Worm (Caenorhabditis elegans) whole organism, L4 larva: ENCODE data around the gene srg-36.
A peak's percentile ranks its signal among the peaks of the same experiment; 100 is the strongest.

Source experiments
- F49E8.2 ChIP-seq: sonication (generic microtip); optimal IDR thresholded peaks from 2 replicates; lab custom pipeline; 2016; ENCODE audit warnings: missing compliant biosample characterization, mild to moderate bottlenecking, missing genetic modification characterization, borderline replicate concordance
- Y105C5A.15 ChIP-seq: fragments of 200-800 bp; sonication (Bioruptor generic); IDR thresholded peaks from 2 replicates; pipeline ENCODE4 v1.3.6; 2022; ENCODE audit warnings: missing genetic modification characterization, missing compliant biosample characterization
- ZK337.2 ChIP-seq: fragments of 200-800 bp; sonication (Bioruptor generic); IDR thresholded peaks from 2 replicates; pipeline ENCODE4 v1.3.6; 2022; ENCODE audit warnings: missing genetic modification reagents, missing genetic modification characterization, missing compliant biosample characterization
- aha-1 ChIP-seq: fragments of 150-350 bp; peaks from one replicate; lab custom pipeline; 2014; ENCODE audit warnings: missing biosample characterization, missing genetic modification characterization
- ama-1 ChIP-seq: fragments of 150-350 bp; optimal IDR thresholded peaks from 2 replicates; lab custom pipeline; 2014; ENCODE audit warnings: inconsistent platforms, mixed read lengths
- arid-1 ChIP-seq: fragments of 200-800 bp; sonication (Bioruptor generic); conservative IDR thresholded peaks from 2 replicates; pipeline ENCODE4 v1.3.6; 2022; ENCODE audit warnings: missing genetic modification reagents, missing genetic modification characterization, missing compliant biosample characterization
- ceh-32 ChIP-seq: sonication (generic microtip); optimal IDR thresholded peaks from 2 replicates; lab custom pipeline; 2016; ENCODE audit warnings: mild to moderate bottlenecking, missing genetic modification characterization, missing compliant biosample characterization; ENCODE audit not compliant: poor library complexity
- ceh-62 ChIP-seq: sonication (generic microtip); optimal IDR thresholded peaks from 2 replicates; lab custom pipeline; 2017; ENCODE audit warnings: missing biosample characterization, missing genetic modification characterization
- ceh-82 ChIP-seq: sonication (generic microtip); optimal IDR thresholded peaks from 2 replicates; lab custom pipeline; 2017; ENCODE audit warnings: missing biosample characterization, missing genetic modification characterization
- ctbp-1 ChIP-seq: fragments of 200-800 bp; sonication (Bioruptor generic); IDR thresholded peaks from 2 replicates; pipeline ENCODE4 v1.3.6; 2022; ENCODE audit warnings: missing genetic modification reagents, missing genetic modification characterization, missing compliant biosample characterization
- daf-16 ChIP-seq, 3 experiments: sonication (generic microtip); optimal IDR thresholded peaks; 2 replicates each; lab custom pipeline; 2016 to 2017; ENCODE audit warnings: missing genetic modification characterization in 3 of 3, missing genetic modification reagents in 3 of 3, mild to moderate bottlenecking in 2 of 3, missing compliant biosample characterization in 2 of 3, missing biosample characterization in 1 of 3, moderate library complexity in 1 of 3
- dmd-6 ChIP-seq: fragments of 200-800 bp; sonication (Bioruptor generic); IDR thresholded peaks from 2 replicates; pipeline ENCODE4 v1.3.6; 2022; ENCODE audit warnings: missing genetic modification reagents, missing genetic modification characterization, missing compliant biosample characterization
- dpl-1 ChIP-seq: fragments of 150-350 bp; optimal IDR thresholded peaks from 2 replicates; lab custom pipeline; 2014; ENCODE audit warnings: missing biosample characterization, missing genetic modification reagents, missing genetic modification characterization
- fos-1 ChIP-seq: fragments of 150-350 bp; optimal IDR thresholded peaks from 2 replicates; lab custom pipeline; 2014; ENCODE audit warnings: missing biosample characterization, missing genetic modification characterization
- hlh-11 ChIP-seq: fragments of 200-800 bp; sonication (Bioruptor generic); optimal IDR thresholded peaks from 2 replicates; lab custom pipeline; 2018; ENCODE audit warnings: mild to moderate bottlenecking, missing genetic modification characterization, missing compliant biosample characterization
- hlh-30 ChIP-seq: sonication (generic microtip); optimal IDR thresholded peaks from 2 replicates; lab custom pipeline; 2017; ENCODE audit warnings: antibody characterized with exemption, mild to moderate bottlenecking, missing genetic modification characterization, missing compliant biosample characterization; ENCODE audit not compliant: insufficient read depth
- lin-1 ChIP-seq: fragments of 200-800 bp; sonication (Bioruptor generic); IDR thresholded peaks from 2 replicates; pipeline ENCODE4 v1.3.6; 2022; ENCODE audit warnings: missing genetic modification reagents, missing genetic modification characterization, missing compliant biosample characterization
- lin-13 ChIP-seq: fragments of 150-350 bp; optimal IDR thresholded peaks from 2 replicates; lab custom pipeline; 2014; ENCODE audit warnings: missing biosample characterization, missing genetic modification reagents, missing genetic modification characterization
- lin-38 ChIP-seq: fragments of 200-800 bp; sonication (Bioruptor generic); IDR thresholded peaks from 2 replicates; pipeline ENCODE4 v1.3.6; 2022; ENCODE audit warnings: missing genetic modification reagents, missing genetic modification characterization, missing compliant biosample characterization
- mdl-1 ChIP-seq, 2 experiments: fragments of 150-350 bp in 1 of 2; sonication (generic microtip) in 1 of 2; optimal IDR thresholded peaks; 2 replicates each; lab custom pipeline; 2014 to 2017; ENCODE audit warnings: missing biosample characterization in 2 of 2, missing genetic modification characterization in 2 of 2
- mes-2 ChIP-seq: sonication (generic microtip); optimal IDR thresholded peaks from 2 replicates; lab custom pipeline; 2016; ENCODE audit warnings: missing genotype, mild to moderate bottlenecking, missing genetic modification characterization, missing compliant biosample characterization; ENCODE audit not compliant: poor library complexity, severe bottlenecking
- nhr-28 ChIP-seq: fragments of 150-350 bp; optimal IDR thresholded peaks from 2 replicates; lab custom pipeline; 2014; ENCODE audit warnings: missing biosample characterization, missing genetic modification characterization
- nhr-48 ChIP-seq: sonication (generic microtip); optimal IDR thresholded peaks from 2 replicates; lab custom pipeline; 2016; ENCODE audit warnings: mild to moderate bottlenecking, missing genetic modification characterization, missing compliant biosample characterization
- nhr-76 ChIP-seq: fragments of 150-350 bp; optimal IDR thresholded peaks from 2 replicates; lab custom pipeline; 2014; ENCODE audit warnings: missing biosample characterization, missing genetic modification characterization
- pha-4 ChIP-seq, 2 experiments: fragments of 150-350 bp in 1 of 2; fragments of 200-800 bp in 1 of 2; sonication (Bioruptor generic) in 1 of 2; IDR thresholded peaks in 1 of 2; optimal IDR thresholded peaks in 1 of 2; 2 replicates each; pipeline versions ENCODE4 v1.3.6 to Lab custom; 2014 to 2022; ENCODE audit warnings: missing genetic modification characterization in 2 of 2, missing genetic modification reagents in 2 of 2, missing biosample characterization in 1 of 2, missing compliant biosample characterization in 1 of 2
- pqm-1 ChIP-seq: sonication (generic microtip); optimal IDR thresholded peaks from 2 replicates; lab custom pipeline; 2017; ENCODE audit warnings: missing biosample characterization, missing genetic modification characterization
- skn-1 ChIP-seq: fragments of 150-350 bp; optimal IDR thresholded peaks from 2 replicates; lab custom pipeline; 2014; ENCODE audit warnings: missing biosample characterization, missing genetic modification characterization
- snpc-4 ChIP-seq: fragments of 150-350 bp; optimal IDR thresholded peaks from 2 replicates; lab custom pipeline; 2014; ENCODE audit warnings: missing biosample characterization, missing genetic modification characterization
- tra-1 ChIP-seq: fragments of 200-800 bp; sonication (Bioruptor generic); IDR thresholded peaks from 2 replicates; pipeline ENCODE4 v1.3.6; 2022; ENCODE audit warnings: missing genetic modification reagents, missing genetic modification characterization, missing compliant biosample characterization
- unc-39 ChIP-seq: sonication (generic microtip); optimal IDR thresholded peaks from 2 replicates; lab custom pipeline; 2017; ENCODE audit warnings: missing biosample characterization, missing genetic modification characterization
- unc-62 ChIP-seq, 3 experiments: fragments of 150-350 bp in 1 of 3; sonication (generic microtip); optimal IDR thresholded peaks in 2 of 3; peaks in 1 of 3; 1 replicate in 1 of 3; 2 replicates in 2 of 3; lab custom pipeline; 2014 to 2017; ENCODE audit warnings: missing biosample characterization in 3 of 3, missing genetic modification characterization in 3 of 3, missing genetic modification reagents in 3 of 3, missing genotype in 1 of 3
- vab-7 ChIP-seq: fragments of 200-800 bp; sonication (Bioruptor generic); IDR thresholded peaks from 2 replicates; pipeline ENCODE4 v1.3.6; 2022; ENCODE audit warnings: missing genetic modification reagents, missing genetic modification characterization, missing compliant biosample characterization
- zag-1 ChIP-seq: fragments of 150-350 bp; optimal IDR thresholded peaks from 2 replicates; lab custom pipeline; 2014; ENCODE audit warnings: missing biosample characterization, missing genetic modification characterization

Gene srg-36

ce11 chrX:14206321-14206720 is 27.9 kb downstream of the srg-36 start (continued):
- peak; percentile 41; the same call in 1 of the 2 replicates for TF ChIP-seq lin-1 (GFP tag; lab: Robert Waterston, UW)
- no peak for TF ChIP-seq hlh-30 (tag; lab: Kevin White, UChicago)

DNA sequence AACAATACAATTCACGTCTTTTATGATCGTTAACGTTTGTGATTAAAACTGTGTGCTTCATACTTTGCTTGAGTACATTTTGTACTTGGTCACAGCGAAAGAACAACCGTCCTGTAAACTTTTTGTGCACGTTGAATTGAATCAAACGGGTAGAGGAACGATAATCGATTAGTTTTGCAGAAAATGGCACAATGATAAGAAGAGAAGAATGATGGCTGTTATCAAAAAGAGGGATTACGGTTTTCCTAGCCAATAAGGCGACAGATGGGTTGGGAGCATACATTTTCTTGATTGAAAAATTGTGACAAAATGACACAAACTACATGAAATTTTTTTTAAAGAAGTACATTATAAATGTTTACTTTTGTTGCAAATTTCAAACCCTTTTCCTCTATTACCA is 40.0 kb downstream of the srg-36 start:
- no peak for TF ChIP-seq skn-1 (tag; lab: Kevin White, UChicago)
- TF ChIP-seq Y105C5A.15 (GFP tag; lab: Robert Waterston, UW) = no peak
- TF ChIP-seq mes-2 (tag; lab: Kevin White, UChicago) = no peak
- no peak for TF ChIP-seq nhr-48
- no peak for TF ChIP-seq daf-16 (GFP tag; optimal IDR thresholded peaks at IDR 0.05; lab: Kevin White, UChicago)
- TF ChIP-seq daf-16 (tag; optimal IDR thresholded peaks at IDR 0.05; lab: Kevin White, UChicago) = peak; percentile 14
- TF ChIP-seq nhr-76 (tag; lab: Kevin White, UChicago) = no peak
- TF ChIP-seq unc-62 (GFP tag; optimal IDR thresholded peaks at IDR 0.05 in 1 of 2; lab: Kevin White, UChicago) = peak in 1 of 2 experiments; percentile 96
- TF ChIP-seq unc-62 (tag; optimal IDR thresholded peaks at IDR 0.05; lab: Kevin White, UChicago) = no peak
- no peak for TF ChIP-seq vab-7 (GFP tag; lab: Robert Waterston, UW)
- TF ChIP-seq nhr-28 (tag; lab: Kevin White, UChicago) = peak; percentile 47
- TF ChIP-seq hlh-30 (tag; lab: Kevin White, UChicago) = no peak
- no peak for TF ChIP-seq arid-1 (GFP tag; lab: Robert Waterston, UW)
- TF ChIP-seq ceh-82 (tag; lab: Kevin White, UChicago) = no peak
- no peak for TF ChIP-seq snpc-4 (tag; lab: Kevin White, UChicago)
- peak; percentile 44; the same call in 1 of the 2 replicates for TF ChIP-seq dmd-6
- TF ChIP-seq dpl-1 (GFP tag; lab: Kevin White, UChicago) = no peak
- TF ChIP-seq lin-38 (GFP tag; lab: Robert Waterston, UW) = no peak
- no peak for TF ChIP-seq mdl-1 (tag; optimal IDR thresholded peaks at IDR 0.05; lab: Kevin White, UChicago)
- TF ChIP-seq ama-1 = no peak
- no peak for TF ChIP-seq ctbp-1 (GFP tag; lab: Robert Waterston, UW)
- TF ChIP-seq pqm-1 (tag; lab: Kevin White, UChicago) = peak; percentile 77

DNA sequence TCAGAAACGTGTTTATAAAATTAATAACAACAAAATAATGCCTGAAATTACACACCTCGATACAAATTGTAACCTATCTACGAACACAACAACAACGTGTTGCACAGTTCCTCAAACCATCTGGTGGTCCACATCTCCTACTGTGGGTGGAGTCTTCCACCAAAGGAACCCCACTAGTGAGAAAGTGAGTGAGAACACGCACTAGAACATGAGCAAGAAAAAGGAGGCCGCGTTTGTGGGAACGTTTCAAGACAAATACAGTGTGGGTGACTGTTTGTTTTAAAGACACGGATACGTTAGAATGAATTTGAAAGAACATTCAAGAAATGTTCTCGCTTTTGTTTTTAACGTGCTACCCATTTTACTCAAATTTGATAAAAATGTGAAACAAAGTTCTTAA is 47.8 kb downstream of the srg-36 start, which contains the start of gene ceh-36:
ceh-36 (minus strand) TSS at position 101 of the 400 bp plus-strand sequence.
- TF ChIP-seq hlh-11 (tag; lab: Kevin White, UChicago) = no peak
- TF ChIP-seq aha-1 (tag; lab: Kevin White, UChicago) = peak; percentile 80

DNA sequence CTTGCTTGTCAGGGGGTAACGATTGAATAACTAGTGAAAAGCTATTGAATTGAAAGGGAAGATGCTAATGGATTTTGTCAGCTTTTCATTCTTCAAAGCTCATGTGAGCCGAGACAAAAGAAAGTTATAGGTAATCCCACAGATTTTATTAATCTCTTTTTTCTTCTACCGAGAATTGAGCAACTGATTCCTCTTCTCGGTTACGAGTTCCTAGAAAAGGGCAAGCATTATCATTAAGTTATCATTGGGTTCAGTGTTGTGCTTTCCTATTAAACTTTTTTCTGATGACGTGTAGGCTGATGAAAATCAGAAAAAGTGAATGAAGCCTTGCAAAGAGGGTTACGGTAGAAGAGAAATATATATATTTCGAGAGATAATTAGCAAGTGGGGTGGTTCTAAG is 48.6 kb downstream of the srg-36 start:
- TF ChIP-seq dpl-1 (GFP tag; lab: Kevin White, UChicago) (no peak), fos-1 (tag; lab: Kevin White, UChicago) (no peak)

DNA sequence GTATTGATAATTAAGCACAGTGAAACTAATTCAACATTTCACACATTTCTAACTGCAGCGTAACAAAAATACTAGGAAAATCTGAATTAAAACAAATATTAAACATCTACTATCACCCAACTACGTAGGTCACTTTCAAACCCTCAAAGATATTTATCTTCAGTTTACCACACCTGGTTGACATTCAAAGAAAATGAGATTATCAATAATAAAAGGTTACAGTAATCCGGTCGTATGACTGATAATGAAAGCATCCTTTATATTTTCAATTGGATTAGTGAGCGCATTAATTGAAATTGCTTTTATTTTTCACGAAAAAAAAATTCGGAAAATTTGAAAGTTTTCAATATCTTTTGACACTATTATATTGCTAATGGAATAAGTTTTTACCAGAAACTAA is 51.8 kb downstream of the srg-36 start:
- TF ChIP-seq tra-1 (GFP tag; lab: Robert Waterston, UW) = no peak
- TF ChIP-seq hlh-30 (tag; lab: Kevin White, UChicago) = no peak
- TF ChIP-seq, all 104 proteins: peak for 0

DNA sequence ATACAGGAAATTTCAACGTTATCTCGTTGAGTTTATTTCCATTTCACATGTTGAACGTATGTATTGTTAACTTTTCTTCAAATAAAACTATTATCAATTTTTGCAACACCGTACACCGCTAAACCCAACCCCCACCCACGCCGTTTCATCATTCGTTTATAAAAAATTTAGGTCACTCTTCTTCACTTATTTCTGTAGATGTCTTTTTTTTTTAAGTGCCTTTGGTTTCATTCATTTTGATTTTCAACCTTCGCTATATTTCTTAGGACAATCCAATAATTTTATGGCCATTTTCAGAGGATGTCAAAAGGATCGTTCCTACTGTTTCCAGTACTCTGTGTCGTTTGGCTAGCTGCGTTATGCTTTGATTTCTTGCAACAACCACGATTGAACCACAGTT is 54.1 kb downstream of the srg-36 start, which contains the start of gene C37E2.3:
C37E2.3 (plus strand) TSS at position 301 of the 400 bp plus-strand sequence.
- TF ChIP-seq lin-13 (GFP tag; lab: Kevin White, UChicago) (no peak), ZK337.2 (GFP tag; lab: Robert Waterston, UW) (no peak), ceh-62 (tag; lab: Kevin White, UChicago) (no peak), ceh-32 (no peak), F49E8.2 (tag; lab: Kevin White, UChicago) (no peak), pha-4 (GFP tag; IDR thresholded peaks at IDR 0.05; lab: Robert Waterston, UW) (no peak), pha-4 (tag; optimal IDR thresholded peaks at IDR 0.05; lab: Kevin White, UChicago) (no peak), unc-39 (tag; lab: Kevin White, UChicago) (no peak), zag-1 (tag; lab: Kevin White, UChicago) (no peak)
